Fruit fly (Drosophila melanogaster) whole organism, embryonic: ENCODE data around the gene CG42514.
A peak's percentile ranks its signal among the peaks of the same experiment; 100 is the strongest.

ENCODE experiments used
- Ada2b ChIP-seq: fragments of 200-800 bp; sonication (Bioruptor generic); IDR thresholded peaks from 2 replicates; pipeline ENCODE4 v1.3.6; 2022; ENCODE audit warnings: missing biosample characterization, missing genetic modification characterization
- Adf1 ChIP-seq: fragments of 200-800 bp; sonication (Bioruptor generic); IDR thresholded peaks from 2 replicates; pipeline ENCODE4 v1.3.6; 2022; ENCODE audit warnings: missing biosample characterization, missing genetic modification characterization
- Awh ChIP-seq: fragments of 200-800 bp; sonication (Bioruptor generic); IDR thresholded peaks from 2 replicates; pipeline ENCODE4, ENCODE4 v1.3.6; 2022; ENCODE audit warnings: missing biosample characterization, missing genetic modification characterization
- CG10209 ChIP-seq: fragments of 200-800 bp; sonication (Bioruptor generic); optimal IDR thresholded peaks from 3 replicates; lab custom pipeline; 2017; ENCODE audit warnings: missing biosample characterization, mild to moderate bottlenecking, missing genetic modification characterization, missing genetic modification reagents
- CG10462 ChIP-seq: fragments of 200-800 bp; sonication (Bioruptor generic); optimal IDR thresholded peaks from 2 replicates; lab custom pipeline; 2016; ENCODE audit warnings: missing biosample characterization, missing genetic modification characterization
- CG10979 ChIP-seq: fragments of 200-800 bp; sonication (Bioruptor generic); optimal IDR thresholded peaks from 2 replicates; lab custom pipeline; 2018; ENCODE audit warnings: missing biosample characterization, mild to moderate bottlenecking, missing genetic modification characterization, moderate library complexity
- CG12942 ChIP-seq: fragments of 200-800 bp; sonication (Bioruptor generic); optimal IDR thresholded peaks from 3 replicates; lab custom pipeline; 2016; ENCODE audit warnings: missing biosample characterization, missing genetic modification characterization
- CG14965 ChIP-seq: fragments of 200-800 bp; sonication (Bioruptor generic); optimal IDR thresholded peaks from 2 replicates; lab custom pipeline; 2016; ENCODE audit warnings: missing biosample characterization, missing genetic modification characterization, borderline replicate concordance
- CG16863 ChIP-seq: fragments of 200-800 bp; sonication (Bioruptor generic); optimal IDR thresholded peaks from 3 replicates; lab custom pipeline; 2016; ENCODE audit warnings: missing biosample characterization, missing genetic modification characterization
- CG2116 ChIP-seq: fragments of 200-800 bp; sonication (Bioruptor generic); optimal IDR thresholded peaks from 3 replicates; lab custom pipeline; 2018; ENCODE audit warnings: missing biosample characterization, mild to moderate bottlenecking, missing genetic modification characterization
- CG42726 ChIP-seq: fragments of 200-800 bp; sonication (Bioruptor generic); IDR thresholded peaks from 2 replicates; pipeline ENCODE4 v1.3.6; 2022; ENCODE audit warnings: missing biosample characterization, missing genetic modification characterization; ENCODE audit not compliant: partially characterized antibody
- CG4328 ChIP-seq: fragments of 200-800 bp; sonication (Bioruptor generic); optimal IDR thresholded peaks from 3 replicates; lab custom pipeline; 2017; ENCODE audit warnings: missing biosample characterization, missing genetic modification reagents, missing genetic modification characterization
- CG5245 ChIP-seq: fragments of 200-800 bp; sonication (Bioruptor generic); optimal IDR thresholded peaks from 3 replicates; lab custom pipeline; 2016; ENCODE audit warnings: missing biosample characterization, missing genetic modification characterization
- CG7372 ChIP-seq: fragments of 200-800 bp; sonication (Bioruptor generic); IDR thresholded peaks from 2 replicates; pipeline ENCODE4 v1.3.6; 2022; ENCODE audit warnings: missing biosample characterization, missing genetic modification characterization
- CG7786 ChIP-seq: fragments of 200-800 bp; sonication (Bioruptor generic); optimal IDR thresholded peaks from 2 replicates; lab custom pipeline; 2016; ENCODE audit warnings: missing biosample characterization, missing genetic modification characterization
- CG8290 ChIP-seq, 3 experiments: fragments of 200-800 bp; sonication (Bioruptor generic); optimal IDR thresholded peaks; 2 replicates each; lab custom pipeline; 2016 to 2019; ENCODE audit warnings: missing biosample characterization in 3 of 3, missing genetic modification characterization in 3 of 3, mild to moderate bottlenecking in 2 of 3, moderate library complexity in 1 of 3
- CG9215 ChIP-seq: fragments of 200-800 bp; sonication (Bioruptor generic); IDR thresholded peaks from 2 replicates; pipeline ENCODE4 v1.3.6; 2022; ENCODE audit warnings: missing biosample characterization, missing genetic modification characterization
- Camta ChIP-seq: fragments of 200-800 bp; sonication (Bioruptor generic); optimal IDR thresholded peaks from 2 replicates; lab custom pipeline; 2016; ENCODE audit warnings: missing biosample characterization, missing genetic modification characterization
- Doc3 ChIP-seq: fragments of 200-800 bp; sonication (Bioruptor generic); IDR thresholded peaks from 3 replicates; pipeline ENCODE4 v1.3.6; 2022; ENCODE audit warnings: missing biosample characterization, missing genetic modification characterization; ENCODE audit not compliant: partially characterized antibody
- Drgx ChIP-seq: fragments of 200-800 bp; sonication (Bioruptor generic); IDR thresholded peaks from 2 replicates; pipeline ENCODE4 v1.3.6; 2022; ENCODE audit warnings: missing biosample characterization, missing genetic modification characterization
- Med ChIP-seq: fragments of 200-800 bp; sonication (Bioruptor generic); peaks from one replicate; lab custom pipeline; 2016; ENCODE audit warnings: missing biosample characterization, missing genetic modification characterization, mild to moderate bottlenecking, inconsistent platforms, moderate library complexity
- Trl ChIP-seq, 3 experiments: fragments of >200 bp in 2 of 3; fragments of 200-800 bp in 1 of 3; sonication (Bioruptor generic) in 1 of 3; optimal IDR thresholded peaks; 2 replicates in 1 of 3; 3 replicates in 2 of 3; lab custom pipeline; 2016 to 2017; ENCODE audit warnings: missing biosample characterization in 1 of 3, missing genetic modification characterization in 1 of 3
- ara ChIP-seq: fragments of 200-800 bp; sonication (Bioruptor generic); IDR thresholded peaks from 2 replicates; pipeline ENCODE4 v1.3.6; 2022; ENCODE audit warnings: missing biosample characterization, missing genetic modification characterization
- ash1 ChIP-seq: fragments of 200-800 bp; sonication (Bioruptor generic); optimal IDR thresholded peaks from 2 replicates; lab custom pipeline; 2018; ENCODE audit warnings: missing biosample characterization, mild to moderate bottlenecking, missing genetic modification characterization
- bab2 ChIP-seq: fragments of 200-800 bp; sonication (Bioruptor generic); optimal IDR thresholded peaks from 2 replicates; lab custom pipeline; 2016; ENCODE audit warnings: missing biosample characterization, missing genetic modification characterization
- br ChIP-seq: fragments of >200 bp; optimal IDR thresholded peaks from 2 replicates; lab custom pipeline; 2017
- chinmo ChIP-seq: fragments of 200-800 bp; sonication (Bioruptor generic); IDR thresholded peaks from 4 replicates; pipeline ENCODE4 v1.3.6; 2022; ENCODE audit warnings: missing biosample characterization, missing genetic modification characterization; ENCODE audit not compliant: partially characterized antibody
- chn ChIP-seq: fragments of 200-800 bp; sonication (Bioruptor generic); optimal IDR thresholded peaks from 2 replicates; lab custom pipeline; 2016; ENCODE audit warnings: missing biosample characterization, missing genetic modification characterization
- crol ChIP-seq: fragments of 200-800 bp; sonication (Bioruptor generic); IDR thresholded peaks from 2 replicates; pipeline ENCODE4 v1.3.6; 2022; ENCODE audit warnings: missing biosample characterization, missing genetic modification characterization
- cwo ChIP-seq: fragments of 200-800 bp; sonication (Bioruptor generic); optimal IDR thresholded peaks from 3 replicates; lab custom pipeline; 2017; ENCODE audit warnings: missing biosample characterization, missing genetic modification characterization, mild to moderate bottlenecking, moderate library complexity, missing genetic modification reagents
- danr ChIP-seq: fragments of 200-800 bp; sonication (Bioruptor generic); IDR thresholded peaks from 2 replicates; pipeline ENCODE4 v1.3.6; 2022; ENCODE audit warnings: missing biosample characterization, missing genetic modification characterization
- emc ChIP-seq: fragments of 200-800 bp; sonication (Bioruptor generic); optimal IDR thresholded peaks from 2 replicates; lab custom pipeline; 2016; ENCODE audit warnings: missing biosample characterization, missing genetic modification characterization
- fd3F ChIP-seq: fragments of 200-800 bp; sonication (Bioruptor generic); optimal IDR thresholded peaks from 2 replicates; lab custom pipeline; 2018; ENCODE audit warnings: missing biosample characterization, mild to moderate bottlenecking, missing genetic modification characterization, moderate library complexity
- fd64A ChIP-seq: fragments of 200-800 bp; sonication (Bioruptor generic); optimal IDR thresholded peaks from 3 replicates; lab custom pipeline; 2018; ENCODE audit warnings: missing biosample characterization, mild to moderate bottlenecking, missing genetic modification characterization
- fd96Cb ChIP-seq: fragments of 200-800 bp; sonication (Bioruptor generic); optimal IDR thresholded peaks from 2 replicates; lab custom pipeline; 2018; ENCODE audit warnings: missing biosample characterization, mild to moderate bottlenecking, missing genetic modification characterization, moderate library complexity
- lbe ChIP-seq: fragments of 200-800 bp; sonication (Bioruptor generic); optimal IDR thresholded peaks from 2 replicates; lab custom pipeline; 2016; ENCODE audit warnings: missing biosample characterization, mild to moderate bottlenecking, missing genetic modification characterization
- nom ChIP-seq: fragments of 200-800 bp; sonication (Bioruptor generic); optimal IDR thresholded peaks from 2 replicates; lab custom pipeline; 2017; ENCODE audit warnings: missing biosample characterization, missing genetic modification characterization, mild to moderate bottlenecking, moderate library complexity, missing genetic modification reagents
- pnt ChIP-seq: fragments of 200-800 bp; sonication (Bioruptor generic); optimal IDR thresholded peaks from 3 replicates; lab custom pipeline; 2016; ENCODE audit warnings: missing biosample characterization, missing genetic modification characterization
- prd ChIP-seq, 3 experiments: fragments of >200 bp in 2 of 3; fragments of 200-800 bp in 1 of 3; sonication (Bioruptor generic) in 1 of 3; optimal IDR thresholded peaks in 2 of 3; IDR thresholded peaks in 1 of 3; 2 replicates in 2 of 3; 3 replicates in 1 of 3; pipeline versions ENCODE4 v1.3.6 to Lab custom; 2017 to 2022; ENCODE audit warnings: missing biosample characterization in 1 of 3, missing genetic modification characterization in 1 of 3
- pzg ChIP-seq: fragments of 200-800 bp; sonication (Bioruptor generic); optimal IDR thresholded peaks from 3 replicates; lab custom pipeline; 2018; ENCODE audit warnings: missing biosample characterization, mild to moderate bottlenecking, missing genetic modification characterization, moderate library complexity
- repo ChIP-seq: fragments of 200-800 bp; sonication (Bioruptor generic); optimal IDR thresholded peaks from 2 replicates; lab custom pipeline; 2016; ENCODE audit warnings: missing biosample characterization, missing genetic modification characterization
- scrt ChIP-seq: fragments of 200-800 bp; sonication (Bioruptor generic); optimal IDR thresholded peaks from 2 replicates; lab custom pipeline; 2018; ENCODE audit warnings: missing biosample characterization, mild to moderate bottlenecking, missing genetic modification characterization, moderate library complexity
- sd ChIP-seq: fragments of 200-800 bp; sonication (Bioruptor generic); optimal IDR thresholded peaks from 3 replicates; lab custom pipeline; 2018; ENCODE audit warnings: missing biosample characterization, mild to moderate bottlenecking, missing genetic modification characterization, moderate library complexity
- sens ChIP-seq: fragments of 200-800 bp; sonication (Bioruptor generic); peaks from one replicate; lab custom pipeline; 2016; ENCODE audit warnings: missing biosample characterization, missing genetic modification characterization
- slbo ChIP-seq: fragments of 200-800 bp; sonication (Bioruptor generic); IDR thresholded peaks from 2 replicates; pipeline ENCODE4 v1.3.6; 2022; ENCODE audit warnings: missing biosample characterization, missing genetic modification characterization
- sna ChIP-seq: fragments of 200-800 bp; sonication (Bioruptor generic); IDR thresholded peaks from 2 replicates; pipeline ENCODE4 v1.3.6; 2022; ENCODE audit warnings: missing biosample characterization, missing genetic modification characterization; ENCODE audit not compliant: partially characterized antibody
- sr ChIP-seq: fragments of 200-800 bp; sonication (Bioruptor generic); IDR thresholded peaks from 3 replicates; pipeline ENCODE4 v1.3.6; 2022; ENCODE audit warnings: missing biosample characterization, missing genetic modification characterization
- ssp ChIP-seq: fragments of 200-800 bp; sonication (Bioruptor generic); IDR thresholded peaks from 2 replicates; pipeline ENCODE4 v1.3.6; 2022; ENCODE audit warnings: missing biosample characterization, missing genetic modification characterization
- stc ChIP-seq: fragments of 200-800 bp; sonication (Bioruptor generic); IDR thresholded peaks from 2 replicates; pipeline ENCODE4 v1.3.6; 2022; ENCODE audit warnings: missing biosample characterization, missing genetic modification characterization
- vnd ChIP-seq: fragments of 200-800 bp; sonication (Bioruptor generic); IDR thresholded peaks from 3 replicates; pipeline ENCODE4 v1.3.6; 2022; ENCODE audit warnings: missing biosample characterization, missing genetic modification characterization; ENCODE audit not compliant: partially characterized antibody
- wek ChIP-seq: fragments of 200-800 bp; sonication (Bioruptor generic); optimal IDR thresholded peaks from 3 replicates; lab custom pipeline; 2018; ENCODE audit warnings: missing biosample characterization, mild to moderate bottlenecking, missing genetic modification characterization, moderate library complexity

Gene CG42514

DNA sequence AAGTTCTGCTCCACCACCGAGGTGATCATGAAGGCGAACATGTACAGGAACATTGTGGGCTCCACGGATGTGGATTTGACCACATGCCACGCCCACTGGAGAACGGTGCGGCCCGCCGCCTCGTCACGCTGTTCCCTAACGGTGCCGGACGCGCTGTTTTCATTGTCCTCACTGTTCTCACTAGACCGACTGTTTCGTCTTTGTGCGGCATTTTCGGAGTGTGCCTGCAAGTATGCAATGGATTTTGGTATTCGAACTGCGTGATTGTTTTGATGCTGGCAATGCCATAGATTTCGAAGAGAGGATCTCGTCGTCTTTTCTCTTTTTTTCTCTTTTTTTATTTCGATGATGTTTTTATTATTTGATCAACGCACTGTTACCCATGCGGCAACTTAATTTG, 2.3 kb downstream of the CG42514 start (continued):
- TF ChIP-seq sd (no peak), CG10209 (GFP tag; lab: Kevin White, UChicago) (no peak), pzg (GFP tag; lab: Kevin White, UChicago) (no peak), wek (no peak), ara (GFP tag; lab: Robert Waterston, UW) (no peak), vnd (GFP tag; lab: Robert Waterston, UW) (no peak), sens (peak; percentile 50), CG9215 (GFP tag; lab: Robert Waterston, UW) (peak; percentile 75), Doc3 (GFP tag; lab: Robert Waterston, UW) (no peak), CG2116 (GFP tag; lab: Kevin White, UChicago) (no peak), Ada2b (no peak), CG16863 (no peak), ssp (GFP tag; lab: Robert Waterston, UW) (no peak), CG7786 (GFP tag; lab: Kevin White, UChicago) (no peak), repo (GFP tag; lab: Kevin White, UChicago) (no peak), Adf1 (GFP tag; lab: Robert Waterston, UW) (no peak), nom (GFP tag; lab: Kevin White, UChicago) (no peak), slbo (no peak), Camta (GFP tag; lab: Kevin White, UChicago) (no peak), scrt (no peak), bab2 (no peak), CG5245 (GFP tag; lab: Kevin White, UChicago) (no peak), CG4328 (GFP tag; lab: Kevin White, UChicago) (no peak), pnt (GFP tag; lab: Kevin White, UChicago) (no peak), CG12942 (GFP tag; lab: Kevin White, UChicago) (no peak), Med (GFP tag; lab: Kevin White, UChicago) (peak; percentile 2), fd64A (no peak), ash1 (GFP tag; lab: Kevin White, UChicago) (no peak), sr (GFP tag; lab: Robert Waterston, UW) (no peak), CG10979 (no peak), fd96Cb (tag; lab: Kevin White, UChicago) (no peak), CG42726 (GFP tag; lab: Robert Waterston, UW) (0 out of 2 replicates have a peak, but pooled peaks have one; percentile 4), CG10462 (no peak), CG7372 (GFP tag; lab: Robert Waterston, UW) (no peak), chn (GFP tag; lab: Kevin White, UChicago) (no peak), fd3F (GFP tag; lab: Kevin White, UChicago) (no peak), lbe (GFP tag; lab: Kevin White, UChicago) (no peak), chinmo (GFP tag; lab: Robert Waterston, UW) (no peak), Drgx (GFP tag; lab: Robert Waterston, UW) (no peak), CG14965 (no peak), danr (GFP tag; lab: Robert Waterston, UW) (no peak), stc (GFP tag; lab: Robert Waterston, UW) (no peak), sna (GFP tag; lab: Robert Waterston, UW) (no peak), br (no peak), crol (GFP tag; lab: Robert Waterston, UW) (no peak), emc (GFP tag; lab: Kevin White, UChicago) (no peak), cwo (no peak), CG8290 (GFP tag; optimal IDR thresholded peaks at IDR 0.05; lab: Kevin White, UChicago) (no peak), CG8290 (tag; optimal IDR thresholded peaks at IDR 0.05; lab: Kevin White, UChicago) (peak in 1 of 2 experiments; percentile 23), Awh (GFP tag; lab: Robert Waterston, UW) (no peak), Trl (optimal IDR thresholded peaks at IDR 0.05; lab: Kevin White, UChicago) (peak; percentile 36 to 66), Trl (GFP tag; optimal IDR thresholded peaks at IDR 0.05; lab: Kevin White, UChicago) (no peak), prd (optimal IDR thresholded peaks at IDR 0.05; lab: Kevin White, UChicago) (no peak), prd (GFP tag; IDR thresholded peaks at IDR 0.05; lab: Robert Waterston, UW) (no peak)
